Fruit fly (Drosophila melanogaster): Measurements from ENCODE around the gene CG12713.
A peak's percentile ranks its signal among the peaks of the same experiment; 100 is the strongest.

CG12713 gene

dm6 chr3L:15824537-15824936 lies 7.7 kb upstream of the CG12713 start (continued):
- TF ChIP-seq slou (GFP tag; optimal IDR thresholded peaks at IDR 0.05) (no peak), CG14014 (GFP tag; IDR thresholded peaks at IDR 0.05) (no peak), jigr1 (GFP tag; IDR thresholded peaks at IDR 0.05) (no peak), zfh2 (GFP tag; optimal IDR thresholded peaks at IDR 0.05) (no peak), HmgZ (tag; optimal IDR thresholded peaks at IDR 0.05) (peak; percentile 17)

- TF ChIP-seq p53 (GFP tag; optimal IDR thresholded peaks at IDR 0.05) (no peak), ATbp (GFP tag; optimal IDR thresholded peaks at IDR 0.05) (peak; percentile 21), ttk (GFP tag; IDR thresholded peaks at IDR 0.05) (no peak), CG10959 (GFP tag; IDR thresholded peaks at IDR 0.05) (no peak), CG4617 (GFP tag; optimal IDR thresholded peaks at IDR 0.05; ENCODE audit: borderline replicate concordance) (no peak), CG10462 (GFP tag; optimal IDR thresholded peaks at IDR 0.05) (no peak), Hr51 (GFP tag; optimal IDR thresholded peaks at IDR 0.05) (peak in 1 of 2 experiments; percentile 26), Oaz (GFP tag; IDR thresholded peaks at IDR 0.05) (no peak), Vsx1 (GFP tag; optimal IDR thresholded peaks at IDR 0.05) (peak; percentile 54), Fer2 (tag; optimal IDR thresholded peaks at IDR 0.05) (no peak), CG12219 (GFP tag; optimal IDR thresholded peaks at IDR 0.05) (no peak), zf30C (GFP tag; optimal IDR thresholded peaks at IDR 0.05) (no peak), CG3065 (GFP tag; optimal IDR thresholded peaks at IDR 0.05) (no peak), lmd (GFP tag; IDR thresholded peaks at IDR 0.05) (no peak), CG2202 (tag; optimal IDR thresholded peaks at IDR 0.05) (no peak), CG12104 (GFP tag; optimal IDR thresholded peaks at IDR 0.05) (no peak), sqz (GFP tag; optimal IDR thresholded peaks at IDR 0.05) (peak; percentile 39), vnd (GFP tag; IDR thresholded peaks at IDR 0.05; ENCODE audit: partially characterized antibody) (no peak), abd-A (tag; optimal IDR thresholded peaks at IDR 0.05) (peak; percentile 8), Fer3 (tag; optimal IDR thresholded peaks at IDR 0.05) (no peak), CG9817 (tag; optimal IDR thresholded peaks at IDR 0.05) (no peak), HmgZ (tag; optimal IDR thresholded peaks at IDR 0.05) (peak; percentile 57), CG34422 (GFP tag; IDR thresholded peaks at IDR 0.05) (peak; percentile 44; the same call in 1 of the 3 replicates), CG43689 (GFP tag; IDR thresholded peaks at IDR 0.05) (no peak), Dp (GFP tag; optimal IDR thresholded peaks at IDR 0.05) (no peak), ac (GFP tag; optimal IDR thresholded peaks at IDR 0.05) (no peak), CG15073 (GFP tag; optimal IDR thresholded peaks at IDR 0.05) (no peak), Asciz (GFP tag; optimal IDR thresholded peaks at IDR 0.05) (peak; percentile 32), NC2β (GFP tag; optimal IDR thresholded peaks at IDR 0.05) (no peak), amos (GFP tag; IDR thresholded peaks at IDR 0.05; ENCODE audit: partially characterized antibody) (no peak; the same call in 1 of the 2 replicates), ranshi (GFP tag; IDR thresholded peaks at IDR 0.05) (no peak), CG11398 (GFP tag; optimal IDR thresholded peaks at IDR 0.05) (no peak), hth (optimal IDR thresholded peaks at IDR 0.05) (no peak), D (optimal IDR thresholded peaks at IDR 0.05) (no peak), D (GFP tag; optimal IDR thresholded peaks at IDR 0.05) (no peak), esg (GFP tag; conservative IDR thresholded peaks at IDR 0.05) (no peak), row (GFP tag; IDR thresholded peaks at IDR 0.05) (peak; percentile 44; the same call in 2 of the 3 replicates), aop (GFP tag; IDR thresholded peaks at IDR 0.05) (no peak), CG17359 (tag; optimal IDR thresholded peaks at IDR 0.05) (peak; percentile 21), Nf-YB (GFP tag; optimal IDR thresholded peaks at IDR 0.05) (peak; percentile 10), CG4328 (GFP tag; optimal IDR thresholded peaks at IDR 0.05) (no peak), E2f2 (GFP tag; IDR thresholded peaks at IDR 0.05) (peak; percentile 16; the same call in 1 of the 2 replicates), tgo (GFP tag; IDR thresholded peaks at IDR 0.05) (no peak), CG14710 (tag; optimal IDR thresholded peaks at IDR 0.05) (no peak), Gsc (GFP tag; IDR thresholded peaks at IDR 0.05) (no peak)
Observed at dm6 chr3L:15825493-15826209, 6.6 kb upstream of the CG12713 start.

Measured in whole organism, embryonic.